Worm (Caenorhabditis elegans) whole organism, young adult: ENCODE data around the gene T13C5.2.

Experiments
- C17E4.6 ChIP-seq: fragments of 200-800 bp; sonication (Bioruptor generic); IDR thresholded peaks from 2 replicates; pipeline ENCODE4 v1.3.6; 2022; ENCODE audit warnings: missing genetic modification reagents, missing genetic modification characterization, missing compliant biosample characterization
- F33H1.4 ChIP-seq: fragments of 200-800 bp; sonication (Bioruptor generic); IDR thresholded peaks from 2 replicates; pipeline ENCODE4 v1.3.6; 2022; ENCODE audit warnings: missing genetic modification reagents, missing genetic modification characterization, missing compliant biosample characterization
- F52B5.7 ChIP-seq: sonication (generic microtip); optimal IDR thresholded peaks from 2 replicates; lab custom pipeline; 2016; ENCODE audit warnings: mild to moderate bottlenecking, missing genetic modification characterization, missing compliant biosample characterization
- F55B11.4 ChIP-seq: sonication (generic microtip); optimal IDR thresholded peaks from 2 replicates; lab custom pipeline; 2016; ENCODE audit warnings: missing compliant biosample characterization, missing genetic modification characterization, borderline replicate concordance; ENCODE audit not compliant: insufficient read depth
- T07F8.4 ChIP-seq: sonication (generic microtip); optimal IDR thresholded peaks from 2 replicates; lab custom pipeline; 2016; ENCODE audit warnings: mild to moderate bottlenecking, missing genetic modification characterization, moderate library complexity, missing compliant biosample characterization
- T26A5.8 ChIP-seq: sonication (generic microtip); optimal IDR thresholded peaks from 2 replicates; lab custom pipeline; 2016; ENCODE audit warnings: missing genetic modification characterization, missing compliant biosample characterization
- Y53G8AR.9 ChIP-seq: fragments of 200-800 bp; sonication (Bioruptor generic); conservative IDR thresholded peaks from 2 replicates; pipeline ENCODE4 v1.3.6; 2022; ENCODE audit warnings: missing genetic modification reagents, missing genetic modification characterization, missing compliant biosample characterization
- ama-1 ChIP-seq, 3 experiments: fragments of 150-350 bp in 1 of 3; sonication (generic microtip) in 2 of 3; optimal IDR thresholded peaks; 2 replicates each; lab custom pipeline; 2014 to 2018; ENCODE audit warnings: missing biosample characterization in 2 of 3, missing genetic modification characterization in 2 of 3, missing genetic modification reagents in 2 of 3
- aptf-3 ChIP-seq: fragments of 200-800 bp; sonication (Bioruptor generic); IDR thresholded peaks from 2 replicates; pipeline ENCODE4 v1.3.6; 2022; ENCODE audit warnings: missing genetic modification characterization, missing compliant biosample characterization
- bed-1 ChIP-seq: fragments of 200-800 bp; sonication (Bioruptor generic); IDR thresholded peaks from 2 replicates; pipeline ENCODE4 v1.3.6; 2022; ENCODE audit warnings: missing genetic modification reagents, missing genetic modification characterization, missing compliant biosample characterization
- bed-2 ChIP-seq: fragments of 200-800 bp; sonication (Bioruptor generic); IDR thresholded peaks from 2 replicates; pipeline ENCODE4 v1.3.6; 2022; ENCODE audit warnings: missing genetic modification reagents, missing genetic modification characterization, missing compliant biosample characterization
- ccch-3 ChIP-seq: fragments of 200-800 bp; sonication (Bioruptor generic); optimal IDR thresholded peaks from 2 replicates; lab custom pipeline; 2018; ENCODE audit warnings: mild to moderate bottlenecking, missing genetic modification characterization, missing compliant biosample characterization
- ceh-100 ChIP-seq: fragments of 200-800 bp; sonication (Bioruptor generic); IDR thresholded peaks from 2 replicates; pipeline ENCODE4 v1.3.6; 2022; ENCODE audit warnings: missing genetic modification reagents, missing genetic modification characterization, missing compliant biosample characterization
- ceh-27 ChIP-seq: fragments of 200-800 bp; sonication (Bioruptor generic); optimal IDR thresholded peaks from 2 replicates; lab custom pipeline; 2018; ENCODE audit warnings: mild to moderate bottlenecking, missing genetic modification characterization, moderate library complexity, missing compliant biosample characterization
- ceh-58 ChIP-seq: fragments of 200-800 bp; sonication (Bioruptor generic); IDR thresholded peaks from 2 replicates; pipeline ENCODE4 v1.3.6; 2022; ENCODE audit warnings: missing genetic modification characterization, missing compliant biosample characterization
- chd-7 ChIP-seq: sonication (generic microtip); optimal IDR thresholded peaks from 2 replicates; lab custom pipeline; 2016; ENCODE audit warnings: mild to moderate bottlenecking, missing genetic modification characterization, moderate library complexity, missing compliant biosample characterization
- dox-1 ChIP-seq: fragments of 200-800 bp; sonication (Bioruptor generic); IDR thresholded peaks from 2 replicates; pipeline ENCODE4 v1.3.6; 2022; ENCODE audit warnings: missing genetic modification reagents, missing genetic modification characterization, missing compliant biosample characterization
- dpff-1 ChIP-seq: sonication (generic microtip); optimal IDR thresholded peaks from 2 replicates; lab custom pipeline; 2017; ENCODE audit warnings: mild to moderate bottlenecking, missing genetic modification characterization, missing compliant biosample characterization
- dpl-1 ChIP-seq: fragments of 150-350 bp; optimal IDR thresholded peaks from 2 replicates; lab custom pipeline; 2014; ENCODE audit warnings: missing biosample characterization, missing genetic modification reagents, missing genetic modification characterization
- egrh-3 ChIP-seq: fragments of 200-800 bp; sonication (Bioruptor generic); IDR thresholded peaks from 2 replicates; pipeline ENCODE4 v1.3.6; 2022; ENCODE audit warnings: missing genetic modification reagents, missing genetic modification characterization, missing compliant biosample characterization
- ets-4 ChIP-seq: fragments of 200-800 bp; sonication (Bioruptor generic); optimal IDR thresholded peaks from 2 replicates; lab custom pipeline; 2018; ENCODE audit warnings: mild to moderate bottlenecking, missing genetic modification characterization, missing compliant biosample characterization
- him-1 ChIP-seq: sonication (generic microtip); optimal IDR thresholded peaks from 2 replicates; lab custom pipeline; 2016; ENCODE audit warnings: missing genotype, missing genetic modification reagents, missing genetic modification characterization, missing compliant biosample characterization
- lag-1 ChIP-seq: fragments of 200-800 bp; sonication (Bioruptor generic); IDR thresholded peaks from 2 replicates; pipeline ENCODE4 v1.3.6; 2022; ENCODE audit warnings: missing genetic modification reagents, missing genetic modification characterization, missing compliant biosample characterization
- let-526 ChIP-seq: fragments of 200-800 bp; sonication (Bioruptor generic); IDR thresholded peaks from 2 replicates; pipeline ENCODE4 v1.3.6; 2022; ENCODE audit warnings: missing genetic modification reagents, missing genetic modification characterization, missing compliant biosample characterization
- lin-26 ChIP-seq: fragments of 200-800 bp; sonication (Bioruptor generic); IDR thresholded peaks from 2 replicates; pipeline ENCODE4 v1.3.6; 2022; ENCODE audit warnings: missing genetic modification reagents, missing genetic modification characterization, missing compliant biosample characterization
- lsy-27 ChIP-seq: sonication (generic microtip); optimal IDR thresholded peaks from 2 replicates; lab custom pipeline; 2017; ENCODE audit warnings: missing genetic modification characterization, mild to moderate bottlenecking, missing compliant biosample characterization, antibody characterized with exemption, missing genotype, borderline replicate concordance; ENCODE audit not compliant: insufficient read depth
- madf-3 ChIP-seq: fragments of 200-800 bp; sonication (Bioruptor generic); IDR thresholded peaks from 2 replicates; pipeline ENCODE4 v1.3.6; 2022; ENCODE audit warnings: missing genetic modification reagents, missing genetic modification characterization, missing compliant biosample characterization
- madf-6 ChIP-seq: fragments of 200-800 bp; sonication (Bioruptor generic); IDR thresholded peaks from 2 replicates; pipeline ENCODE4 v1.3.6; 2022; ENCODE audit warnings: missing genetic modification reagents, missing genetic modification characterization, missing compliant biosample characterization
- nfya-1 ChIP-seq: sonication (generic microtip); optimal IDR thresholded peaks from 2 replicates; lab custom pipeline; 2017; ENCODE audit warnings: antibody characterized with exemption, missing compliant biosample characterization, missing genetic modification characterization, borderline replicate concordance; ENCODE audit not compliant: insufficient read depth
- nfya-2 ChIP-seq: fragments of 200-800 bp; sonication (Bioruptor generic); IDR thresholded peaks from 2 replicates; pipeline ENCODE4 v1.3.6; 2022; ENCODE audit warnings: missing genetic modification reagents, missing genetic modification characterization, missing compliant biosample characterization
- nfyb-1 ChIP-seq: fragments of 200-800 bp; sonication (Bioruptor generic); IDR thresholded peaks from 2 replicates; pipeline ENCODE4 v1.3.6; 2022; ENCODE audit warnings: missing genetic modification reagents, missing genetic modification characterization, missing compliant biosample characterization
- nhr-80 ChIP-seq: sonication (generic microtip); optimal IDR thresholded peaks from 2 replicates; lab custom pipeline; 2016; ENCODE audit warnings: missing genetic modification characterization, missing compliant biosample characterization
- nhr-90 ChIP-seq: sonication (generic microtip); optimal IDR thresholded peaks from 2 replicates; lab custom pipeline; 2016; ENCODE audit warnings: missing genotype, mild to moderate bottlenecking, missing genetic modification characterization, missing compliant biosample characterization
- rpc-1 ChIP-seq, 2 experiments: fragments of 150-350 bp in 1 of 2; sonication (generic microtip) in 1 of 2; optimal IDR thresholded peaks; 2 replicates each; lab custom pipeline; 2014 to 2018; ENCODE audit warnings: missing biosample characterization in 1 of 2, missing genetic modification characterization in 1 of 2, missing genetic modification reagents in 1 of 2, missing genotype in 1 of 2
- tbp1 ChIP-seq: fragments of 200-800 bp; sonication (Bioruptor generic); optimal IDR thresholded peaks from 2 replicates; lab custom pipeline; 2018; ENCODE audit warnings: mild to moderate bottlenecking, missing genetic modification characterization, missing compliant biosample characterization
- xnd-1 ChIP-seq: sonication (generic microtip); optimal IDR thresholded peaks from 2 replicates; lab custom pipeline; 2016; ENCODE audit warnings: missing genotype, missing genetic modification reagents, missing genetic modification characterization, missing compliant biosample characterization
- zfh-2 ChIP-seq: fragments of 200-800 bp; sonication (Bioruptor generic); conservative IDR thresholded peaks from 2 replicates; pipeline ENCODE4 v1.3.6; 2022; ENCODE audit warnings: missing genetic modification reagents, missing genetic modification characterization, missing compliant biosample characterization
- ztf-18 ChIP-seq: sonication (generic microtip); optimal IDR thresholded peaks from 2 replicates; lab custom pipeline; 2016; ENCODE audit warnings: missing genotype, mild to moderate bottlenecking, missing genetic modification characterization, missing compliant biosample characterization
- ztf-25 ChIP-seq: fragments of 200-800 bp; sonication (Bioruptor generic); IDR thresholded peaks from 2 replicates; pipeline ENCODE4 v1.3.6; 2022; ENCODE audit warnings: missing genetic modification reagents, missing genetic modification characterization, missing compliant biosample characterization

T13C5.2 gene

DNA sequence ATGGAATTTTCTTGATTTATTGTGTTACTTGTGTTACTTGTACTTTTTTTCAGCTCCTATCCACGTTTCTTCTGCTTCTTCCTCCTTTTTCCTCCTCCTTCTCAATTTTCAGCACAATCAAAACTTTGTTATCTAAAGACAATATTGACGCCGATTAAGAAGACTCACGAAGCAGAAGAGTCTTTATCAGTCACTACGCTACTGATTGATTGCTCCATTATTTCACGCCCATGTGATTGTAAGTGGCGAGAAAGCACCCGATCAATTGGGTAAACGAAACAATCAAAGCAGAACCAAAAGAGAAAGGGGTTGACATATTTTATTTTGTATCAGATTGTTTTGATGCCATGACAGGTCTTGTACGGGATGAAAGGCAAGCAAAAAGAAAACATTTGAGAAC lies 15.6 kb upstream of the T13C5.2 start, which contains the start of gene T25B2.2:
Gene T25B2.2 (plus strand): TSS at position 392 of the 400 bp plus-strand sequence.
- TF ChIP-seq nhr-80 (tag; lab: Kevin White, UChicago) (peak; percentile 80), madf-6 (GFP tag; lab: Robert Waterston, UW) (no peak), ama-1 (optimal IDR thresholded peaks at IDR 0.05; lab: Kevin White, UChicago) (no peak), ama-1 (GFP tag; optimal IDR thresholded peaks at IDR 0.05; lab: Kevin White, UChicago) (no peak)

DNA sequence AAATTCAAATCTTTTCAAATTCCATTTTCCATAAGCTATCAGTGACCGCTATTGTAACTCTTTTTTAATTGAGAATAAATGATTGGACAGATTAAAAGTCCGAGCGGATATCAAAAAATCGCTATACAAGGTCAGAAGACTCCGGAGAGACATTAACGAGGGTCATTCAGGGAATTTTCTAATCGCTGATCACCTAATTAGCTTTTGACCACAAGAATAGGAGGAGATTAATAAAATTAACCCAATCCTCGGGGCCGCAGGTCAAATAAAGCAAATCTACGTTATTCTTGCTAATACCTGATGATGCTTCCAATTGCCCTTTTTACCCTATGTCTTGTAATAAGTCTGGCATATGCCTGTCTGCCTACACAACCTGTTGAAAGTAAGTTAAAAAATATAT lies 11.2 kb upstream of the T13C5.2 start, which contains the start of gene T25B2.1:
Gene T25B2.1 (plus strand): TSS at position 301 of the 400 bp plus-strand sequence.
- TF ChIP-seq bed-1 (GFP tag; lab: Robert Waterston, UW) = no peak
- TF ChIP-seq egrh-3 (GFP tag; lab: Robert Waterston, UW) = no peak
- no peak for TF ChIP-seq let-526 (GFP tag; lab: Robert Waterston, UW)
- no peak for TF ChIP-seq xnd-1 (tag; lab: Kevin White, UChicago)
- no peak for TF ChIP-seq F52B5.7 (tag; lab: Kevin White, UChicago)
- no peak for TF ChIP-seq dpl-1 (GFP tag; lab: Kevin White, UChicago)
- no peak for TF ChIP-seq lin-26 (GFP tag; lab: Robert Waterston, UW)
- no peak for TF ChIP-seq madf-6 (GFP tag; lab: Robert Waterston, UW)
- TF ChIP-seq ccch-3 (GFP tag; lab: Kevin White, UChicago) = no peak
- no peak for TF ChIP-seq nfya-1 (tag; lab: Kevin White, UChicago)
- TF ChIP-seq ceh-27 (GFP tag; lab: Kevin White, UChicago) = no peak
- TF ChIP-seq ztf-18 (tag; lab: Kevin White, UChicago) = no peak
- TF ChIP-seq lag-1 = no peak
- TF ChIP-seq chd-7 (tag; lab: Kevin White, UChicago) = no peak
- no peak for TF ChIP-seq nfya-2 (GFP tag; lab: Robert Waterston, UW)
- TF ChIP-seq madf-3 = no peak
- no peak for TF ChIP-seq aptf-3 (GFP tag; lab: Robert Waterston, UW)
- TF ChIP-seq T26A5.8 (tag; lab: Kevin White, UChicago) = no peak
- no peak for TF ChIP-seq nhr-90
- no peak for TF ChIP-seq F55B11.4 (tag; lab: Kevin White, UChicago)

ce11 chrX:6175829-6176228 lies 9.0 kb upstream of the T13C5.2 start, which contains the start of gene T25B2.3:
Gene T25B2.3 (plus strand): TSS chrX:6176129.
- TF ChIP-seq ztf-18 (tag; lab: Kevin White, UChicago) (no peak), him-1 (tag; lab: Kevin White, UChicago) (no peak), nfyb-1 (no peak), bed-2 (GFP tag; lab: Robert Waterston, UW) (no peak), zfh-2 (GFP tag; lab: Robert Waterston, UW) (no peak), ztf-25 (GFP tag; lab: Robert Waterston, UW) (no peak)

DNA sequence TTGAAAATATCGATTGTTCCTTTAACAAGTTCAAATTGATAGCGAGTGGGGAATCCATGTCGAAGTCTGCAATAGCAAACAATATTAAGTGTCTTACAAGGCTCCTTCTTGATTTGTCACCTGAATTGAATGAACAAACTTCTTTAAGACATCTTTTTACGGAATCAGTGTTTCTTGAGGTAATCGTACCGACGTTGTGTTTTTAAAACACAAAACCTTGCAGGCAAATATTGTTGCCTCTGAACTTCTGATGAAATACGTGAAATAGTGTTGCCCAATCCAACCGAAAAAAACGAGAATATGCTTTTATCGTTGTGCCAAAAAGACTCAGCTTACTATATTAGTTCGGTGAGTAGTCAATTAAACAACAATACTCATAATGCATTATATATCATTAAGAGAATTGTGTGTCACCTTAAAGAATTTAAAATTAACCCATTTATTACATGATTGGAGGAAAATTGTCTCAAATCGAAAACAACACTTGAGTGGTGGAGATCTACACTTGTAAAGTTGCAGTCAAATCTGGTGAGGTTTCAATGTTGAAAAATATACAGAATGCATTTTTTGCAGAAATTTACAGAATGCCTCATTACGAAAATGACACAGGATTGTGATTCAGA lies 6.8 kb upstream of the T13C5.2 start, which contains the start of the genes T25B2.4 and T13C5.3:
Gene T25B2.4 (plus strand): TSS at position 301 of the 623 bp plus-strand sequence.
Gene T13C5.3 (plus strand): TSS at position 573 of the 623 bp plus-strand sequence.
- TF ChIP-seq zfh-2 (GFP tag; lab: Robert Waterston, UW) (no peak), C17E4.6 (GFP tag; lab: Robert Waterston, UW) (no peak), nfya-1 (tag; lab: Kevin White, UChicago) (no peak), dox-1 (no peak), ets-4 (no peak), dpff-1 (tag; lab: Kevin White, UChicago) (no peak), T07F8.4 (tag; lab: Kevin White, UChicago) (no peak), Y53G8AR.9 (GFP tag; lab: Robert Waterston, UW) (no peak), F33H1.4 (GFP tag; lab: Robert Waterston, UW) (no peak), tbp1 (GFP tag; lab: Kevin White, UChicago) (no peak), rpc-1 (optimal IDR thresholded peaks at IDR 0.05; lab: Kevin White, UChicago) (no peak), rpc-1 (tag; optimal IDR thresholded peaks at IDR 0.05; lab: Kevin White, UChicago) (no peak), ceh-100 (GFP tag; lab: Robert Waterston, UW) (no peak), nhr-90 (no peak), ceh-58 (GFP tag; lab: Robert Waterston, UW) (no peak), F55B11.4 (tag; lab: Kevin White, UChicago) (no peak), lsy-27 (tag; lab: Kevin White, UChicago) (no peak)
